Worm (Caenorhabditis elegans) whole organism, L4/young adult: ENCODE measurements around the gene C11E4.8.

ENCODE experiments used
- W03F9.2 ChIP-seq: fragments of 150-350 bp; optimal IDR thresholded peaks from 2 replicates; lab custom pipeline; 2014; ENCODE audit warnings: missing biosample characterization, missing genetic modification characterization
- him-1 ChIP-seq: sonication (generic microtip); optimal IDR thresholded peaks from 2 replicates; lab custom pipeline; 2016; ENCODE audit warnings: missing genotype, missing genetic modification reagents, missing genetic modification characterization, missing compliant biosample characterization

DNA sequence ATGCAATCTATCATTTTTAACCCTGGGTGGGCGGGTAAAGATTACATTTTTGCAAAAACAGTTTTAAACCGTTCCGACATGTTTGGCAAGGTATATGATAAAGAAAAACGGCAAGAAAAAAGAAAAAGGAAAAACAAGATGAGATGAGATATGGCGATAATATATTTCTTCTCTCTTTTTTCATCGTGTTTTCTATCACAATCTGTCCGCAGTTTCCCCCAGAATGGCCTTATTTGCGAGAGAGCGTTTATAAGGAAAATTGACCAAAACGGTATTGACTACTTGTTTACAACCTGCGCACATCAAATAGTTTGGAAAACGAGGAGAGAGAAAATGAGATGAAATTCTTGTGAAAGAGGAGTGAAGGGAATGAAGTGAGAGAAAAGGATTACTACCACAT lies 47.2 kb downstream of the C11E4.8 start:
- TF ChIP-seq him-1, result no peak
- no peak for TF ChIP-seq W03F9.2 (tag; lab: Kevin White, UChicago)
